Fruit fly (Drosophila melanogaster): ENCODE results near the gene fy.

DNA sequence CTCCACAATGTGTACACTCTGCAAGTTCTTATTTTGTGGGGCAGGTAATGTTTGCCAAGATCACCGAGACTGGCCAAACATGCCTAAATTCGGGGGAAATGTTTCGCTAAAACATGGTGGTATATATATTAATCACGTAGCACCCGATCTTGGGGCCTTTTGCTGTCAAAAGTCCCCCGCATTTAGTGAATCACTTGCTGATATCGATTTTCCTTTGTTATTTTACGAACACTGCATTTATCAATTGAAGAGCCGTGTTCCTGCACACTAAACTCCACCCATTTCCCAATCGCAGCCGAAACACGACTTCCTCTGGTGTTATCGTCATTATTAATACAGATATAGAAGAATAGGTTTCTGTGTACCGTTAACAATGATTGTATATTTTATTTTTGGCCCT lies 18.6 kb upstream of the fy start:
- TF ChIP-seq CG34224 (GFP tag; IDR thresholded peaks at IDR 0.05; ENCODE audit: partially characterized antibody): no peak
- no peak for TF ChIP-seq CG15073 (GFP tag; optimal IDR thresholded peaks at IDR 0.05)
- TF ChIP-seq CG17802 (tag; optimal IDR thresholded peaks at IDR 0.05): no peak
- no peak for TF ChIP-seq wor (GFP tag; IDR thresholded peaks at IDR 0.05)
- TF ChIP-seq Bdp1 (GFP tag; optimal IDR thresholded peaks at IDR 0.05): no peak
- no peak for TF ChIP-seq Dfd (GFP tag; optimal IDR thresholded peaks at IDR 0.05)
- TF ChIP-seq CG10565 (GFP tag; optimal IDR thresholded peaks at IDR 0.05): no peak
- TF ChIP-seq usp (GFP tag; optimal IDR thresholded peaks at IDR 0.05): no peak
